Worm (Caenorhabditis elegans) whole organism, L4 larva: ENCODE data around the gene nspc-17.

Source experiments
- aly-2 ChIP-seq: sonication (generic microtip); optimal IDR thresholded peaks from 2 replicates; lab custom pipeline; 2018; ENCODE audit warnings: missing biosample characterization, missing genetic modification characterization
- ceh-28 ChIP-seq: fragments of 150-350 bp; optimal IDR thresholded peaks from 2 replicates; lab custom pipeline; 2014; ENCODE audit warnings: missing biosample characterization, missing genetic modification reagents, missing genetic modification characterization
- ceh-32 ChIP-seq: sonication (generic microtip); optimal IDR thresholded peaks from 2 replicates; lab custom pipeline; 2016; ENCODE audit warnings: mild to moderate bottlenecking, missing genetic modification characterization, missing compliant biosample characterization; ENCODE audit not compliant: poor library complexity
- ceh-44 ChIP-seq: fragments of 200-800 bp; sonication (Bioruptor generic); IDR thresholded peaks from 2 replicates; pipeline ENCODE4 v1.3.6; 2022; ENCODE audit warnings: missing genetic modification reagents, missing genetic modification characterization, missing compliant biosample characterization
- ces-1 ChIP-seq: fragments of 150-350 bp; sonication (generic microtip); optimal IDR thresholded peaks from 4 replicates; lab custom pipeline; 2014; ENCODE audit warnings: missing biosample characterization, missing genetic modification reagents, missing genetic modification characterization
- gei-8 ChIP-seq: fragments of 200-800 bp; sonication (Bioruptor generic); optimal IDR thresholded peaks from 2 replicates; lab custom pipeline; 2018; ENCODE audit warnings: mild to moderate bottlenecking, missing genetic modification characterization, missing compliant biosample characterization
- hlh-11 ChIP-seq: fragments of 200-800 bp; sonication (Bioruptor generic); optimal IDR thresholded peaks from 2 replicates; lab custom pipeline; 2018; ENCODE audit warnings: mild to moderate bottlenecking, missing genetic modification characterization, missing compliant biosample characterization
- jun-1 ChIP-seq: fragments of 150-350 bp; optimal IDR thresholded peaks from 2 replicates; lab custom pipeline; 2014; ENCODE audit warnings: missing biosample characterization, missing genetic modification reagents, missing genetic modification characterization
- lin-1 ChIP-seq: fragments of 200-800 bp; sonication (Bioruptor generic); IDR thresholded peaks from 2 replicates; pipeline ENCODE4 v1.3.6; 2022; ENCODE audit warnings: missing genetic modification reagents, missing genetic modification characterization, missing compliant biosample characterization
- lir-3 ChIP-seq: sonication (generic microtip); optimal IDR thresholded peaks from 2 replicates; lab custom pipeline; 2016; ENCODE audit warnings: mild to moderate bottlenecking, missing genetic modification characterization, missing compliant biosample characterization
- mdl-1 ChIP-seq, 2 experiments: fragments of 150-350 bp in 1 of 2; sonication (generic microtip) in 1 of 2; optimal IDR thresholded peaks; 2 replicates each; lab custom pipeline; 2014 to 2017; ENCODE audit warnings: missing biosample characterization in 2 of 2, missing genetic modification characterization in 2 of 2
- nhr-237 ChIP-seq: sonication (generic microtip); optimal IDR thresholded peaks from 2 replicates; lab custom pipeline; 2017; ENCODE audit warnings: missing biosample characterization, missing genetic modification characterization
- pha-4 ChIP-seq, 2 experiments: fragments of 150-350 bp in 1 of 2; fragments of 200-800 bp in 1 of 2; sonication (Bioruptor generic) in 1 of 2; IDR thresholded peaks in 1 of 2; optimal IDR thresholded peaks in 1 of 2; 2 replicates each; pipeline versions ENCODE4 v1.3.6 to Lab custom; 2014 to 2022; ENCODE audit warnings: missing genetic modification characterization in 2 of 2, missing genetic modification reagents in 2 of 2, missing biosample characterization in 1 of 2, missing compliant biosample characterization in 1 of 2
- unc-62 ChIP-seq, 3 experiments: fragments of 150-350 bp in 1 of 3; sonication (generic microtip); optimal IDR thresholded peaks in 2 of 3; peaks in 1 of 3; 1 replicate in 1 of 3; 2 replicates in 2 of 3; lab custom pipeline; 2014 to 2017; ENCODE audit warnings: missing biosample characterization in 3 of 3, missing genetic modification characterization in 3 of 3, missing genetic modification reagents in 3 of 3, missing genotype in 1 of 3

DNA sequence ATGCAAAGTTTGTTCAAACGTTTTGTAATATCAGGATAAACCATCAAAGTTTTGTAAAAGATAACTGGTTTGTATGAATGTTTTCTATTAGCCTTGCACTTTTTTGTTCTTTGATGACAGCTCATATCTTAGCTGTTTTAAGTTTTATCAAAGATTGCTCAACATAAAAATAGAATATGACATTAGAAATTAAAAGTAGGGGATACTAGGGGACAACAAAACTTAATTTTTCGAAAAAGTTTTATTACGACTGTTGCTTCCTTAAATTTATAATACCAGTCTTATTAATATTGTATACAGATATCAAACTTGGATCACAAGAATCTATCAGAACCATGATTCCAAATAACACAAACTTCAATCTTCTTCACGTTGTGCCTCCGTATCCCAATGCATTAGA lies 29.2 kb downstream of the nspc-17 start, which contains the start of gene ztf-14:
- TF ChIP-seq mdl-1 (tag; optimal IDR thresholded peaks at IDR 0.05; lab: Kevin White, UChicago), result no peak
- TF ChIP-seq unc-62 (GFP tag; optimal IDR thresholded peaks at IDR 0.05 in 1 of 2; lab: Kevin White, UChicago), result no peak
- no peak for TF ChIP-seq unc-62 (tag; optimal IDR thresholded peaks at IDR 0.05; lab: Kevin White, UChicago)
- no peak for TF ChIP-seq jun-1 (tag; lab: Kevin White, UChicago)
- no peak for TF ChIP-seq aly-2 (tag; lab: Kevin White, UChicago)
- TF ChIP-seq pha-4 (GFP tag; IDR thresholded peaks at IDR 0.05; lab: Robert Waterston, UW), result no peak
- no peak for TF ChIP-seq pha-4 (tag; optimal IDR thresholded peaks at IDR 0.05; lab: Kevin White, UChicago)
- TF ChIP-seq hlh-11 (tag; lab: Kevin White, UChicago), result no peak
- no peak for TF ChIP-seq nhr-237 (tag; lab: Kevin White, UChicago)
- no peak for TF ChIP-seq ceh-32 (tag; lab: Kevin White, UChicago)
- TF ChIP-seq gei-8, result no peak
- TF ChIP-seq lir-3 (tag; lab: Kevin White, UChicago), result no peak
- TF ChIP-seq ceh-28, result no peak
- TF ChIP-seq lin-1 (GFP tag; lab: Robert Waterston, UW), result no peak
- TF ChIP-seq ceh-44 (GFP tag; lab: Robert Waterston, UW), result no peak
- no peak for TF ChIP-seq ces-1 (GFP tag; lab: Kevin White, UChicago)
